Fruit fly (Drosophila melanogaster) whole organism, embryonic: Measurements from ENCODE around the gene Fer3HCH.
A peak's percentile ranks its signal among the peaks of the same experiment; 100 is the strongest.

ENCODE experiments used
- ATbp ChIP-seq: fragments of 200-800 bp; sonication (Bioruptor generic); optimal IDR thresholded peaks from 2 replicates; lab custom pipeline; 2017; ENCODE audit warnings: missing biosample characterization, mild to moderate bottlenecking, missing genetic modification characterization, missing genetic modification reagents
- Abd-B ChIP-seq: fragments of 200-800 bp; sonication (Bioruptor generic); optimal IDR thresholded peaks from 2 replicates; lab custom pipeline; 2018; ENCODE audit warnings: missing biosample characterization, mild to moderate bottlenecking, missing genetic modification characterization, moderate library complexity
- Atf3 ChIP-seq: fragments of 200-800 bp; sonication (Bioruptor generic); optimal IDR thresholded peaks from 3 replicates; lab custom pipeline; 2016; ENCODE audit warnings: missing biosample characterization, missing genetic modification characterization
- BEAF-32 ChIP-seq: fragments of 200-800 bp; sonication (Bioruptor generic); optimal IDR thresholded peaks from 3 replicates; lab custom pipeline; 2017; ENCODE audit warnings: missing biosample characterization, missing genetic modification characterization, mild to moderate bottlenecking, moderate library complexity, missing genetic modification reagents
- CG10267 ChIP-seq: fragments of 200-800 bp; sonication (Bioruptor generic); optimal IDR thresholded peaks from 2 replicates; lab custom pipeline; 2018; ENCODE audit warnings: missing biosample characterization, mild to moderate bottlenecking, missing genetic modification characterization, moderate library complexity
- CG10543 ChIP-seq: fragments of 200-800 bp; sonication (Bioruptor generic); optimal IDR thresholded peaks from 3 replicates; lab custom pipeline; 2017; ENCODE audit warnings: missing biosample characterization, mild to moderate bottlenecking, missing genetic modification characterization, moderate library complexity
- CG11085 ChIP-seq: fragments of 200-800 bp; sonication (Bioruptor generic); IDR thresholded peaks from 2 replicates; pipeline ENCODE4 v1.3.6; 2022; ENCODE audit warnings: missing biosample characterization, missing genetic modification characterization
- CG11456 ChIP-seq: fragments of 200-800 bp; sonication (Bioruptor generic); IDR thresholded peaks from 3 replicates; pipeline ENCODE4 v1.3.6; 2022; ENCODE audit warnings: missing biosample characterization, missing genetic modification characterization
- CG12071 ChIP-seq: fragments of 200-800 bp; sonication (Bioruptor generic); optimal IDR thresholded peaks from 3 replicates; lab custom pipeline; 2018; ENCODE audit warnings: missing biosample characterization, mild to moderate bottlenecking, missing genetic modification characterization
- CG12744 ChIP-seq: fragments of 200-800 bp; sonication (Bioruptor generic); optimal IDR thresholded peaks from 2 replicates; lab custom pipeline; 2016; ENCODE audit warnings: missing biosample characterization, missing genetic modification characterization
- CG13894 ChIP-seq: fragments of 200-800 bp; sonication (Bioruptor generic); optimal IDR thresholded peaks from 3 replicates; lab custom pipeline; 2018; ENCODE audit warnings: missing biosample characterization, mild to moderate bottlenecking, missing genetic modification characterization, moderate library complexity
- CG14860 ChIP-seq: fragments of 200-800 bp; sonication (Bioruptor generic); IDR thresholded peaks from 3 replicates; pipeline ENCODE4 v1.3.6; 2022; ENCODE audit warnings: missing biosample characterization, missing genetic modification characterization; ENCODE audit not compliant: partially characterized antibody
- CG15011 ChIP-seq: fragments of 200-800 bp; sonication (Bioruptor generic); optimal IDR thresholded peaks from 3 replicates; lab custom pipeline; 2018; ENCODE audit warnings: missing biosample characterization, mild to moderate bottlenecking, missing genetic modification characterization
- CG15479 ChIP-seq: fragments of 200-800 bp; sonication (Bioruptor generic); optimal IDR thresholded peaks from 3 replicates; lab custom pipeline; 2019; ENCODE audit warnings: missing biosample characterization, mild to moderate bottlenecking, missing genetic modification characterization, moderate library complexity
- CG16863 ChIP-seq: fragments of 200-800 bp; sonication (Bioruptor generic); optimal IDR thresholded peaks from 3 replicates; lab custom pipeline; 2016; ENCODE audit warnings: missing biosample characterization, missing genetic modification characterization
- CG18476 ChIP-seq: fragments of 200-800 bp; sonication (Bioruptor generic); optimal IDR thresholded peaks from 2 replicates; lab custom pipeline; 2016; ENCODE audit warnings: missing biosample characterization, mild to moderate bottlenecking, missing genetic modification characterization
- CG4707 ChIP-seq: fragments of 200-800 bp; sonication (Bioruptor generic); optimal IDR thresholded peaks from 2 replicates; lab custom pipeline; 2018; ENCODE audit warnings: missing biosample characterization, mild to moderate bottlenecking, missing genetic modification characterization, moderate library complexity
- CG6765 ChIP-seq: fragments of 200-800 bp; sonication (Bioruptor generic); optimal IDR thresholded peaks from 3 replicates; lab custom pipeline; 2017; ENCODE audit warnings: missing biosample characterization, mild to moderate bottlenecking, missing genetic modification characterization
- CG6791 ChIP-seq: fragments of 200-800 bp; sonication (Bioruptor generic); IDR thresholded peaks from 3 replicates; pipeline ENCODE4 v1.3.6; 2022; ENCODE audit warnings: missing biosample characterization, missing genetic modification characterization; ENCODE audit not compliant: partially characterized antibody
- CG7987 ChIP-seq: fragments of 200-800 bp; sonication (Bioruptor generic); optimal IDR thresholded peaks from 2 replicates; lab custom pipeline; 2018; ENCODE audit warnings: missing biosample characterization, mild to moderate bottlenecking, missing genetic modification characterization, moderate library complexity
- CG8089 ChIP-seq: fragments of 200-800 bp; sonication (Bioruptor generic); optimal IDR thresholded peaks from 3 replicates; lab custom pipeline; 2016; ENCODE audit warnings: missing biosample characterization, missing genetic modification characterization
- CG8388 ChIP-seq: fragments of 200-800 bp; sonication (Bioruptor generic); optimal IDR thresholded peaks from 2 replicates; lab custom pipeline; 2019; ENCODE audit warnings: missing biosample characterization, mild to moderate bottlenecking, missing genetic modification characterization, moderate library complexity
- CG9817 ChIP-seq: fragments of 200-800 bp; sonication (Bioruptor generic); optimal IDR thresholded peaks from 2 replicates; lab custom pipeline; 2018; ENCODE audit warnings: missing biosample characterization, mild to moderate bottlenecking, missing genetic modification characterization, moderate library complexity
- CkIIα-i1 ChIP-seq: fragments of 200-800 bp; sonication (Bioruptor generic); IDR thresholded peaks from 2 replicates; pipeline ENCODE4 v1.3.6; 2022; ENCODE audit warnings: missing biosample characterization, missing genetic modification characterization
- D19B ChIP-seq: fragments of 200-800 bp; sonication (Bioruptor generic); optimal IDR thresholded peaks from 2 replicates; lab custom pipeline; 2017; ENCODE audit warnings: missing biosample characterization, mild to moderate bottlenecking, missing genetic modification characterization
- E2f2 ChIP-seq: fragments of 200-800 bp; sonication (Bioruptor generic); IDR thresholded peaks from 2 replicates; pipeline ENCODE4 v1.3.6; 2022; ENCODE audit warnings: missing biosample characterization, missing genetic modification characterization
- Fer3 ChIP-seq: fragments of 200-800 bp; sonication (Bioruptor generic); optimal IDR thresholded peaks from 2 replicates; lab custom pipeline; 2018; ENCODE audit warnings: missing biosample characterization, mild to moderate bottlenecking, missing genetic modification characterization, moderate library complexity
- Gug ChIP-seq: fragments of 200-800 bp; sonication (Bioruptor generic); IDR thresholded peaks from 4 replicates; pipeline ENCODE4 v1.3.6; 2022; ENCODE audit warnings: missing biosample characterization, missing genetic modification characterization
- Hmx ChIP-seq: fragments of 200-800 bp; sonication (Bioruptor generic); optimal IDR thresholded peaks from 2 replicates; lab custom pipeline; 2016; ENCODE audit warnings: missing biosample characterization, missing genetic modification characterization
- NK7.1 ChIP-seq: fragments of 200-800 bp; sonication (Bioruptor generic); optimal IDR thresholded peaks from 3 replicates; lab custom pipeline; 2016; ENCODE audit warnings: missing biosample characterization, missing genetic modification characterization
- Neu2 ChIP-seq: fragments of 200-800 bp; sonication (Bioruptor generic); optimal IDR thresholded peaks from 3 replicates; lab custom pipeline; 2016; ENCODE audit warnings: missing biosample characterization, missing genetic modification characterization, borderline replicate concordance
- Optix ChIP-seq: fragments of 200-800 bp; sonication (Bioruptor generic); IDR thresholded peaks from 3 replicates; pipeline ENCODE4 v1.3.6; 2022; ENCODE audit warnings: missing biosample characterization, missing genetic modification characterization
- Ptx1 ChIP-seq: fragments of 200-800 bp; sonication (Bioruptor generic); IDR thresholded peaks from 2 replicates; pipeline ENCODE4 v1.3.6; 2022; ENCODE audit warnings: missing biosample characterization, missing genetic modification characterization
- Rx ChIP-seq: fragments of 200-800 bp; sonication (Bioruptor generic); IDR thresholded peaks from 2 replicates; pipeline ENCODE4 v1.3.6; 2022; ENCODE audit warnings: missing biosample characterization, missing genetic modification characterization
- Trl ChIP-seq, 3 experiments: fragments of >200 bp in 2 of 3; fragments of 200-800 bp in 1 of 3; sonication (Bioruptor generic) in 1 of 3; optimal IDR thresholded peaks; 2 replicates in 1 of 3; 3 replicates in 2 of 3; lab custom pipeline; 2016 to 2017; ENCODE audit warnings: missing biosample characterization in 1 of 3, missing genetic modification characterization in 1 of 3
- al ChIP-seq: fragments of 200-800 bp; sonication (Bioruptor generic); IDR thresholded peaks from 2 replicates; pipeline ENCODE4 v1.3.6; 2022; ENCODE audit warnings: missing biosample characterization, missing genetic modification characterization
- cas ChIP-seq: fragments of 200-800 bp; sonication (Bioruptor generic); IDR thresholded peaks from 2 replicates; pipeline ENCODE4 v1.3.6; 2022; ENCODE audit warnings: missing biosample characterization, missing genetic modification characterization
- chn ChIP-seq: fragments of 200-800 bp; sonication (Bioruptor generic); optimal IDR thresholded peaks from 2 replicates; lab custom pipeline; 2016; ENCODE audit warnings: missing biosample characterization, missing genetic modification characterization
- grn ChIP-seq: fragments of 200-800 bp; sonication (Bioruptor generic); optimal IDR thresholded peaks from 3 replicates; lab custom pipeline; 2017; ENCODE audit warnings: missing biosample characterization, missing genetic modification characterization
- jing ChIP-seq: fragments of 200-800 bp; sonication (Bioruptor generic); optimal IDR thresholded peaks from 2 replicates; lab custom pipeline; 2018; ENCODE audit warnings: missing biosample characterization, mild to moderate bottlenecking, missing genetic modification characterization
- kni ChIP-seq: fragments of 200-800 bp; sonication (Bioruptor generic); optimal IDR thresholded peaks from 3 replicates; lab custom pipeline; 2017; ENCODE audit warnings: mild to moderate bottlenecking, missing biosample characterization, missing genetic modification reagents, missing genetic modification characterization
- maf-S ChIP-seq: fragments of 200-800 bp; sonication (Bioruptor generic); optimal IDR thresholded peaks from 2 replicates; lab custom pipeline; 2016; ENCODE audit warnings: missing biosample characterization, missing genetic modification characterization
- nerfin-1 ChIP-seq: fragments of 200-800 bp; sonication (Bioruptor generic); optimal IDR thresholded peaks from 3 replicates; lab custom pipeline; 2019; ENCODE audit warnings: missing biosample characterization, mild to moderate bottlenecking, missing genetic modification characterization, moderate library complexity
- pho ChIP-seq: fragments of 200-800 bp; sonication (Bioruptor generic); optimal IDR thresholded peaks from 2 replicates; lab custom pipeline; 2016; ENCODE audit warnings: missing biosample characterization, missing genetic modification characterization
- pros ChIP-seq: fragments of 200-800 bp; sonication (Bioruptor generic); optimal IDR thresholded peaks from 3 replicates; lab custom pipeline; 2019; ENCODE audit warnings: missing biosample characterization, mild to moderate bottlenecking, missing genetic modification characterization, moderate library complexity
- sim ChIP-seq: fragments of 200-800 bp; sonication (Bioruptor generic); IDR thresholded peaks from 2 replicates; pipeline ENCODE4 v1.3.6; 2022; ENCODE audit warnings: missing biosample characterization, missing genetic modification characterization
- sisA ChIP-seq: fragments of 200-800 bp; sonication (Bioruptor generic); IDR thresholded peaks from 2 replicates; pipeline ENCODE4 v1.3.6; 2022; ENCODE audit warnings: missing biosample characterization, missing genetic modification characterization
- sr ChIP-seq: fragments of 200-800 bp; sonication (Bioruptor generic); IDR thresholded peaks from 3 replicates; pipeline ENCODE4 v1.3.6; 2022; ENCODE audit warnings: missing biosample characterization, missing genetic modification characterization
- zfh2 ChIP-seq: fragments of 200-800 bp; sonication (Bioruptor generic); optimal IDR thresholded peaks from 2 replicates; lab custom pipeline; 2016; ENCODE audit warnings: missing biosample characterization, missing genetic modification characterization

Fer3HCH gene

dm6 chrX:13127973-13128749 lies 20.2 kb upstream of the Fer3HCH start (continued):
- peak; percentile 67 for TF ChIP-seq chn (GFP tag; lab: Kevin White, UChicago)
- no peak for TF ChIP-seq al (GFP tag; lab: Robert Waterston, UW)
- no peak for TF ChIP-seq Rx (GFP tag; lab: Robert Waterston, UW)
- peak; percentile 24 for TF ChIP-seq CG8089
- TF ChIP-seq jing (GFP tag; lab: Kevin White, UChicago) = no peak
- peak; percentile 66 for TF ChIP-seq CG16863 (GFP tag; lab: Kevin White, UChicago)
- TF ChIP-seq CG11456 (GFP tag; lab: Robert Waterston, UW) = no peak
- peak; percentile 33 for TF ChIP-seq Atf3 (GFP tag; lab: Kevin White, UChicago)
- no peak for TF ChIP-seq pros (GFP tag; lab: Kevin White, UChicago)
- no peak for TF ChIP-seq grn (GFP tag; lab: Kevin White, UChicago)
- peak; percentile 6 for TF ChIP-seq CG4707
- no peak for TF ChIP-seq zfh2
- no peak for TF ChIP-seq CG13894 (tag; lab: Kevin White, UChicago)
- no peak for TF ChIP-seq Abd-B (GFP tag; lab: Kevin White, UChicago)
- TF ChIP-seq sisA (GFP tag; lab: Robert Waterston, UW) = peak; percentile 38; the same call in 1 of the 2 replicates
- TF ChIP-seq Hmx (GFP tag; lab: Kevin White, UChicago) = no peak
- TF ChIP-seq CG8388 = no peak
- TF ChIP-seq CG7987 (GFP tag; lab: Kevin White, UChicago) = no peak
- TF ChIP-seq Neu2 (GFP tag; lab: Kevin White, UChicago) = no peak
- no peak for TF ChIP-seq CG12071 (GFP tag; lab: Kevin White, UChicago)
- no peak for TF ChIP-seq CG9817 (tag; lab: Kevin White, UChicago)
- no peak for TF ChIP-seq cas
- no peak for TF ChIP-seq sim
- TF ChIP-seq pho (GFP tag; lab: Kevin White, UChicago) = no peak
- no peak for TF ChIP-seq Gug
- no peak for TF ChIP-seq CG15479 (GFP tag; lab: Kevin White, UChicago)
- TF ChIP-seq NK7.1 = no peak
- 0 out of 3 replicates have a peak, but pooled peaks have one; percentile 31 for TF ChIP-seq CG6791
- no peak for TF ChIP-seq CkIIα-i1 (GFP tag; lab: Robert Waterston, UW)
- no peak for TF ChIP-seq E2f2 (GFP tag; lab: Robert Waterston, UW)
- no peak for TF ChIP-seq Fer3
- no peak for TF ChIP-seq sr (GFP tag; lab: Robert Waterston, UW)
- no peak for TF ChIP-seq CG12744 (GFP tag; lab: Kevin White, UChicago)
- TF ChIP-seq ATbp (GFP tag; lab: Kevin White, UChicago) = peak; percentile 37
- peak; percentile 1 for TF ChIP-seq CG6765 (GFP tag; lab: Kevin White, UChicago)
- no peak for TF ChIP-seq CG10543 (GFP tag; lab: Kevin White, UChicago)
- TF ChIP-seq CG15011 = no peak
- TF ChIP-seq CG18476 (GFP tag; lab: Kevin White, UChicago) = no peak
- TF ChIP-seq Trl (optimal IDR thresholded peaks at IDR 0.05; lab: Kevin White, UChicago) = peak in 1 of 2 experiments; percentile 20
- peak; percentile 1 for TF ChIP-seq Trl (GFP tag; optimal IDR thresholded peaks at IDR 0.05; lab: Kevin White, UChicago)
- 0 out of 2 replicates have a peak, but pooled peaks have one; percentile 12 for TF ChIP-seq Ptx1 (GFP tag; lab: Robert Waterston, UW)
- no peak for TF ChIP-seq CG11085 (GFP tag; lab: Robert Waterston, UW)
- TF ChIP-seq nerfin-1 (tag; lab: Kevin White, UChicago) = no peak
- 0 out of 3 replicates have a peak, but pooled peaks have one; percentile 37 for TF ChIP-seq Optix
- TF ChIP-seq CG14860 = no peak
- TF ChIP-seq kni = peak; percentile 40
- peak; percentile 17 for TF ChIP-seq CG10267 (tag; lab: Kevin White, UChicago)
- TF ChIP-seq D19B (GFP tag; lab: Kevin White, UChicago) = no peak
- TF ChIP-seq maf-S = no peak
- no peak for TF ChIP-seq BEAF-32 (GFP tag; lab: Kevin White, UChicago)
